Fruit fly (Drosophila melanogaster) whole organism, embryonic: Measurements from ENCODE around the gene ph-p.
A peak's percentile ranks its signal among the peaks of the same experiment; 100 is the strongest.

Experiments used
- CG10959 ChIP-seq: fragments of 200-800 bp; sonication (Bioruptor generic); IDR thresholded peaks from 2 replicates; pipeline ENCODE4 v1.3.6; 2022; ENCODE audit warnings: missing biosample characterization, missing genetic modification characterization
- CG14710 ChIP-seq: fragments of 200-800 bp; sonication (Bioruptor generic); optimal IDR thresholded peaks from 3 replicates; lab custom pipeline; 2019; ENCODE audit warnings: missing biosample characterization, mild to moderate bottlenecking, missing genetic modification characterization, moderate library complexity
- CG1529 ChIP-seq: fragments of 200-800 bp; sonication (Bioruptor generic); optimal IDR thresholded peaks from 3 replicates; lab custom pipeline; 2018; ENCODE audit warnings: missing biosample characterization, missing genetic modification characterization
- CG15479 ChIP-seq: fragments of 200-800 bp; sonication (Bioruptor generic); optimal IDR thresholded peaks from 3 replicates; lab custom pipeline; 2019; ENCODE audit warnings: missing biosample characterization, mild to moderate bottlenecking, missing genetic modification characterization, moderate library complexity
- CG15601 ChIP-seq: fragments of 200-800 bp; sonication (Bioruptor generic); optimal IDR thresholded peaks from 3 replicates; lab custom pipeline; 2019; ENCODE audit warnings: missing biosample characterization, mild to moderate bottlenecking, missing genetic modification characterization, moderate library complexity
- CG1792 ChIP-seq: fragments of 200-800 bp; sonication (Bioruptor generic); optimal IDR thresholded peaks from 2 replicates; lab custom pipeline; 2016; ENCODE audit warnings: missing biosample characterization, missing genetic modification characterization
- CG18262 ChIP-seq: fragments of 200-800 bp; optimal IDR thresholded peaks from 3 replicates; lab custom pipeline; 2019; ENCODE audit warnings: missing biosample characterization, mild to moderate bottlenecking, missing genetic modification characterization, moderate library complexity
- CG2712 ChIP-seq: fragments of 200-800 bp; optimal IDR thresholded peaks from 3 replicates; lab custom pipeline; 2019; ENCODE audit warnings: missing biosample characterization, mild to moderate bottlenecking, missing genetic modification characterization, moderate library complexity
- CG43689 ChIP-seq: fragments of 200-800 bp; sonication (Bioruptor generic); IDR thresholded peaks from 2 replicates; pipeline ENCODE4 v1.3.6; 2022; ENCODE audit warnings: missing biosample characterization, missing genetic modification characterization
- CG6765 ChIP-seq: fragments of 200-800 bp; sonication (Bioruptor generic); optimal IDR thresholded peaks from 3 replicates; lab custom pipeline; 2017; ENCODE audit warnings: missing biosample characterization, mild to moderate bottlenecking, missing genetic modification characterization
- CG6813 ChIP-seq: fragments of 200-800 bp; sonication (Bioruptor generic); optimal IDR thresholded peaks from 2 replicates; lab custom pipeline; 2017; ENCODE audit warnings: missing biosample characterization, missing genetic modification characterization, mild to moderate bottlenecking, moderate library complexity, missing genetic modification reagents
- CG8281 ChIP-seq: fragments of 200-800 bp; sonication (Bioruptor generic); optimal IDR thresholded peaks from 2 replicates; lab custom pipeline; 2018; ENCODE audit warnings: missing biosample characterization, mild to moderate bottlenecking, missing genetic modification characterization, moderate library complexity
- CG8290 ChIP-seq, 3 experiments: fragments of 200-800 bp; sonication (Bioruptor generic); optimal IDR thresholded peaks; 2 replicates each; lab custom pipeline; 2016 to 2019; ENCODE audit warnings: missing biosample characterization in 3 of 3, missing genetic modification characterization in 3 of 3, mild to moderate bottlenecking in 2 of 3, moderate library complexity in 1 of 3
- CG8388 ChIP-seq: fragments of 200-800 bp; sonication (Bioruptor generic); optimal IDR thresholded peaks from 2 replicates; lab custom pipeline; 2019; ENCODE audit warnings: missing biosample characterization, mild to moderate bottlenecking, missing genetic modification characterization, moderate library complexity
- CG9797 ChIP-seq: fragments of 200-800 bp; sonication (Bioruptor generic); optimal IDR thresholded peaks from 3 replicates; lab custom pipeline; 2018; ENCODE audit warnings: missing biosample characterization, mild to moderate bottlenecking, missing genetic modification characterization
- CG9932 ChIP-seq: fragments of 200-800 bp; sonication (Bioruptor generic); IDR thresholded peaks from 2 replicates; pipeline ENCODE4 v1.3.6; 2022; ENCODE audit warnings: missing biosample characterization, missing genetic modification characterization
- Doc2 ChIP-seq: fragments of 200-800 bp; sonication (Bioruptor generic); IDR thresholded peaks from 2 replicates; pipeline ENCODE4 v1.3.6; 2022; ENCODE audit warnings: missing biosample characterization, missing genetic modification characterization
- Dp ChIP-seq: fragments of 200-800 bp; sonication (Bioruptor generic); optimal IDR thresholded peaks from 2 replicates; lab custom pipeline; 2018; ENCODE audit warnings: missing biosample characterization, mild to moderate bottlenecking, missing genetic modification characterization, moderate library complexity
- ERR ChIP-seq: fragments of 200-800 bp; sonication (Bioruptor generic); optimal IDR thresholded peaks from 2 replicates; lab custom pipeline; 2016; ENCODE audit warnings: missing biosample characterization, missing genetic modification characterization
- Ets65A ChIP-seq: fragments of 200-800 bp; sonication (Bioruptor generic); peaks from one replicate; lab custom pipeline; 2016; ENCODE audit warnings: missing biosample characterization, missing genetic modification characterization
- Fer1 ChIP-seq: fragments of 200-800 bp; sonication (Bioruptor generic); optimal IDR thresholded peaks from 2 replicates; lab custom pipeline; 2017; ENCODE audit warnings: missing biosample characterization, mild to moderate bottlenecking, missing genetic modification characterization
- GATAe ChIP-seq: fragments of 200-800 bp; sonication (Bioruptor generic); conservative IDR thresholded peaks from 2 replicates; pipeline ENCODE4 v1.3.6; 2022; ENCODE audit warnings: missing biosample characterization, missing genetic modification characterization
- Hmx ChIP-seq: fragments of 200-800 bp; sonication (Bioruptor generic); optimal IDR thresholded peaks from 2 replicates; lab custom pipeline; 2016; ENCODE audit warnings: missing biosample characterization, missing genetic modification characterization
- NC2β ChIP-seq: fragments of 200-800 bp; sonication (Bioruptor generic); optimal IDR thresholded peaks from 2 replicates; lab custom pipeline; 2016; ENCODE audit warnings: missing biosample characterization, missing genetic modification characterization
- Oli ChIP-seq: fragments of 200-800 bp; sonication (Bioruptor generic); optimal IDR thresholded peaks from 2 replicates; lab custom pipeline; 2018; ENCODE audit warnings: missing biosample characterization, mild to moderate bottlenecking, missing genetic modification characterization, moderate library complexity
- Pdp1 ChIP-seq, 2 experiments: fragments of 200-800 bp; sonication (Bioruptor generic); optimal IDR thresholded peaks; 3 replicates each; lab custom pipeline; 2016; ENCODE audit warnings: missing biosample characterization in 2 of 2, missing genetic modification characterization in 2 of 2, mild to moderate bottlenecking in 1 of 2, moderate library complexity in 1 of 2
- Sox102F ChIP-seq: fragments of 200-800 bp; sonication (Bioruptor generic); optimal IDR thresholded peaks from 2 replicates; lab custom pipeline; 2018; ENCODE audit warnings: missing biosample characterization, mild to moderate bottlenecking, missing genetic modification characterization, moderate library complexity
- Xbp1 ChIP-seq: fragments of 200-800 bp; sonication (Bioruptor generic); optimal IDR thresholded peaks from 3 replicates; lab custom pipeline; 2016; ENCODE audit warnings: missing biosample characterization, mild to moderate bottlenecking, missing genetic modification characterization
- ac ChIP-seq: fragments of 200-800 bp; sonication (Bioruptor generic); optimal IDR thresholded peaks from 3 replicates; lab custom pipeline; 2017; ENCODE audit warnings: missing biosample characterization, mild to moderate bottlenecking, missing genetic modification characterization
- ash1 ChIP-seq: fragments of 200-800 bp; sonication (Bioruptor generic); optimal IDR thresholded peaks from 2 replicates; lab custom pipeline; 2018; ENCODE audit warnings: missing biosample characterization, mild to moderate bottlenecking, missing genetic modification characterization
- bab2 ChIP-seq: fragments of 200-800 bp; sonication (Bioruptor generic); optimal IDR thresholded peaks from 2 replicates; lab custom pipeline; 2016; ENCODE audit warnings: missing biosample characterization, missing genetic modification characterization
- dmrt11E ChIP-seq: fragments of 200-800 bp; sonication (Bioruptor generic); optimal IDR thresholded peaks from 3 replicates; lab custom pipeline; 2018; ENCODE audit warnings: missing biosample characterization, mild to moderate bottlenecking, missing genetic modification characterization, moderate library complexity
- hbn ChIP-seq: fragments of 200-800 bp; sonication (Bioruptor generic); IDR thresholded peaks from 2 replicates; pipeline ENCODE4 v1.3.6; 2022; ENCODE audit warnings: missing biosample characterization, missing genetic modification characterization; ENCODE audit not compliant: partially characterized antibody
- inv ChIP-seq: fragments of 200-800 bp; sonication (Bioruptor generic); IDR thresholded peaks from 2 replicates; pipeline ENCODE4 v1.3.6; 2022; ENCODE audit warnings: missing biosample characterization, missing genetic modification characterization; ENCODE audit not compliant: partially characterized antibody
- klu ChIP-seq: fragments of 200-800 bp; sonication (Bioruptor generic); IDR thresholded peaks from 2 replicates; pipeline ENCODE4 v1.3.6; 2022; ENCODE audit warnings: missing biosample characterization, missing genetic modification characterization
- lilli ChIP-seq: fragments of 200-800 bp; sonication (Bioruptor generic); optimal IDR thresholded peaks from 3 replicates; lab custom pipeline; 2016; ENCODE audit warnings: missing biosample characterization, missing genetic modification characterization
- lmd ChIP-seq: fragments of 200-800 bp; sonication (Bioruptor generic); IDR thresholded peaks from 2 replicates; pipeline ENCODE4 v1.3.6; 2022; ENCODE audit warnings: missing biosample characterization, missing genetic modification characterization
- mam ChIP-seq: fragments of 200-800 bp; sonication (Bioruptor generic); optimal IDR thresholded peaks from 3 replicates; lab custom pipeline; 2016; ENCODE audit warnings: missing biosample characterization, missing genetic modification characterization
- mld ChIP-seq: fragments of 200-800 bp; sonication (Bioruptor generic); IDR thresholded peaks from 3 replicates; pipeline ENCODE4 v1.3.6; 2022; ENCODE audit warnings: missing biosample characterization, missing genetic modification characterization; ENCODE audit not compliant: partially characterized antibody
- otp ChIP-seq: fragments of 200-800 bp; sonication (Bioruptor generic); IDR thresholded peaks from 3 replicates; pipeline ENCODE4, ENCODE4 v1.3.6; 2022; ENCODE audit warnings: missing biosample characterization, missing genetic modification characterization
- p53 ChIP-seq: fragments of 200-800 bp; sonication (Bioruptor generic); optimal IDR thresholded peaks from 2 replicates; lab custom pipeline; 2016; ENCODE audit warnings: missing biosample characterization, missing genetic modification characterization
- pum ChIP-seq: fragments of 200-800 bp; sonication (Bioruptor generic); optimal IDR thresholded peaks from 2 replicates; lab custom pipeline; 2016; ENCODE audit warnings: missing biosample characterization, missing genetic modification characterization
- sc ChIP-seq, 3 experiments: fragments of >200 bp in 2 of 3; fragments of 200-800 bp in 1 of 3; sonication (Bioruptor generic) in 1 of 3; optimal IDR thresholded peaks; 2 replicates in 2 of 3; 3 replicates in 1 of 3; lab custom pipeline; 2017; ENCODE audit warnings: mild to moderate bottlenecking in 1 of 3, missing biosample characterization in 1 of 3, missing genetic modification characterization in 1 of 3, missing genetic modification reagents in 1 of 3
- sens ChIP-seq: fragments of 200-800 bp; sonication (Bioruptor generic); peaks from one replicate; lab custom pipeline; 2016; ENCODE audit warnings: missing biosample characterization, missing genetic modification characterization
- tio ChIP-seq: fragments of 200-800 bp; sonication (Bioruptor generic); optimal IDR thresholded peaks from 2 replicates; lab custom pipeline; 2017; ENCODE audit warnings: missing biosample characterization, missing genetic modification characterization, inconsistent platforms
- ttk ChIP-seq: fragments of 200-800 bp; sonication (Bioruptor generic); IDR thresholded peaks from 2 replicates; pipeline ENCODE4 v2.1.2; 2022; ENCODE audit warnings: missing biosample characterization, missing genetic modification characterization
- unc-4 ChIP-seq: fragments of 200-800 bp; sonication (Bioruptor generic); IDR thresholded peaks from 2 replicates; pipeline ENCODE4 v1.3.6; 2022; ENCODE audit warnings: missing biosample characterization, missing genetic modification characterization; ENCODE audit not compliant: partially characterized antibody
- zen ChIP-seq: fragments of 200-800 bp; sonication (Bioruptor generic); optimal IDR thresholded peaks from 3 replicates; lab custom pipeline; 2018; ENCODE audit warnings: missing biosample characterization, mild to moderate bottlenecking, missing genetic modification characterization, moderate library complexity
- zen2 ChIP-seq: fragments of 200-800 bp; sonication (Bioruptor generic); IDR thresholded peaks from 3 replicates; pipeline ENCODE4 v1.3.6; 2022; ENCODE audit warnings: missing biosample characterization, missing genetic modification characterization; ENCODE audit not compliant: partially characterized antibody

Gene ph-p

dm6 chrX:2158668-2159163, 20.5 kb upstream of the ph-p start, which contains the start of gene wapl (continued):
- peak; percentile 51 for TF ChIP-seq CG15479 (GFP tag; lab: Kevin White, UChicago)
- peak; percentile 11 for TF ChIP-seq CG15601 (tag; lab: Kevin White, UChicago)
- no peak for TF ChIP-seq Doc2 (GFP tag; lab: Robert Waterston, UW)
- TF ChIP-seq lmd (GFP tag; lab: Robert Waterston, UW), result no peak; the same call in 1 of the 2 replicates
- TF ChIP-seq zen2 (GFP tag; lab: Robert Waterston, UW), result peak; percentile 90
- TF ChIP-seq CG43689 (GFP tag; lab: Robert Waterston, UW), result no peak
- TF ChIP-seq otp (GFP tag; lab: Robert Waterston, UW), result no peak
- TF ChIP-seq hbn (GFP tag; lab: Robert Waterston, UW), result peak; percentile 92
- TF ChIP-seq Oli (tag; lab: Kevin White, UChicago), result no peak
- TF ChIP-seq unc-4 (GFP tag; lab: Robert Waterston, UW), result peak; percentile 96
- TF ChIP-seq mam (GFP tag; lab: Kevin White, UChicago), result peak; percentile 24
- TF ChIP-seq p53 (GFP tag; lab: Kevin White, UChicago), result no peak
- peak; percentile 69 for TF ChIP-seq CG14710 (tag; lab: Kevin White, UChicago)
- no peak for TF ChIP-seq ttk
- TF ChIP-seq CG8290 (GFP tag; optimal IDR thresholded peaks at IDR 0.05; lab: Kevin White, UChicago), result peak; percentile 12
- TF ChIP-seq CG8290 (tag; optimal IDR thresholded peaks at IDR 0.05; lab: Kevin White, UChicago), result peak in 1 of 2 experiments; percentile 76
- peak; percentile 75 for TF ChIP-seq Ets65A
- TF ChIP-seq CG10959, result no peak
- TF ChIP-seq zen (tag; lab: Kevin White, UChicago), result peak; percentile 22
- no peak for TF ChIP-seq Hmx (GFP tag; lab: Kevin White, UChicago)
- TF ChIP-seq Sox102F (GFP tag; lab: Kevin White, UChicago), result no peak
- TF ChIP-seq Dp (GFP tag; lab: Kevin White, UChicago), result peak; percentile 91
- peak in 1 of 2 experiments; percentile 44 for TF ChIP-seq Pdp1 (GFP tag; optimal IDR thresholded peaks at IDR 0.05; lab: Kevin White, UChicago)
- peak; percentile 22 for TF ChIP-seq pum
- peak; percentile 33 for TF ChIP-seq NC2β (GFP tag; lab: Kevin White, UChicago)
- TF ChIP-seq inv (GFP tag; lab: Robert Waterston, UW), result peak; percentile 91
- peak; percentile 54 for TF ChIP-seq CG2712
- peak; percentile 49 for TF ChIP-seq ERR
- TF ChIP-seq CG8281 (tag; lab: Kevin White, UChicago), result no peak
- peak; percentile 19 for TF ChIP-seq Fer1 (GFP tag; lab: Kevin White, UChicago)
- peak; percentile 87 for TF ChIP-seq mld
- TF ChIP-seq CG6765 (GFP tag; lab: Kevin White, UChicago), result no peak
- no peak for TF ChIP-seq tio
- peak; percentile 8 for TF ChIP-seq CG1792 (GFP tag; lab: Kevin White, UChicago)
- peak; percentile 46 for TF ChIP-seq Xbp1
- no peak for TF ChIP-seq dmrt11E (tag; lab: Kevin White, UChicago)
- peak; percentile 81 for TF ChIP-seq sens (GFP tag; lab: Kevin White, UChicago)
- peak; percentile 58 for TF ChIP-seq lilli (GFP tag; lab: Kevin White, UChicago)
- TF ChIP-seq ash1, result no peak
- TF ChIP-seq klu (GFP tag; lab: Robert Waterston, UW), result no peak
- no peak for TF ChIP-seq CG1529 (GFP tag; lab: Kevin White, UChicago)
- TF ChIP-seq CG9932 (GFP tag; lab: Robert Waterston, UW), result peak; percentile 76
- no peak for TF ChIP-seq GATAe (GFP tag; lab: Robert Waterston, UW)
- TF ChIP-seq CG18262 (tag; lab: Kevin White, UChicago), result no peak
- TF ChIP-seq sc (optimal IDR thresholded peaks at IDR 0.05; lab: Kevin White, UChicago), result no peak
- no peak for TF ChIP-seq sc (GFP tag; optimal IDR thresholded peaks at IDR 0.05; lab: Kevin White, UChicago)
- TF ChIP-seq ac, result no peak
- no peak for TF ChIP-seq CG6813
- TF ChIP-seq CG9797 (GFP tag; lab: Kevin White, UChicago), result peak; percentile 85
- no peak for TF ChIP-seq CG8388 (GFP tag; lab: Kevin White, UChicago)
- TF ChIP-seq bab2 (GFP tag; lab: Kevin White, UChicago), result no peak
